Fruit fly (Drosophila melanogaster) whole organism, wandering third instar larva: ENCODE measurements around the gene TpnC25D.
A peak's percentile ranks its signal among the peaks of the same experiment; 100 is the strongest.

Experiments
- Abd-B ChIP-seq: fragments of >200 bp; optimal IDR thresholded peaks from 2 replicates; lab custom pipeline; 2017; ENCODE audit warnings: missing biosample characterization, missing genetic modification characterization
- CG32264 ChIP-seq: fragments of 200-800 bp; sonication (Bioruptor generic); optimal IDR thresholded peaks from 2 replicates; lab custom pipeline; 2016; ENCODE audit warnings: missing biosample characterization, missing genetic modification characterization
- CG9705 ChIP-seq: fragments of 200-800 bp; sonication (Bioruptor generic); optimal IDR thresholded peaks from 2 replicates; lab custom pipeline; 2018; ENCODE audit warnings: missing biosample characterization, mild to moderate bottlenecking, missing genetic modification characterization
- CrebA ChIP-seq: fragments of 200-800 bp; sonication (Bioruptor generic); optimal IDR thresholded peaks from 2 replicates; lab custom pipeline; 2016; ENCODE audit warnings: missing biosample characterization, mild to moderate bottlenecking, missing genetic modification characterization, borderline replicate concordance
- Dfd ChIP-seq: fragments of >200 bp; optimal IDR thresholded peaks from 2 replicates; lab custom pipeline; 2017; ENCODE audit warnings: missing biosample characterization, missing genetic modification characterization
- Dif ChIP-seq: fragments of 200-275, 200-300 bp; sonication (Bioruptor generic); optimal IDR thresholded peaks from 2 replicates; lab custom pipeline; 2018; ENCODE audit warnings: missing biosample characterization, missing genetic modification characterization; ENCODE audit not compliant: partially characterized antibody
- GATAd ChIP-seq: sonication (Bioruptor generic); optimal IDR thresholded peaks from 2 replicates; lab custom pipeline; 2016; ENCODE audit warnings: missing biosample characterization, missing genetic modification characterization
- HLH106 ChIP-seq: fragments of 200-800 bp; optimal IDR thresholded peaks from 3 replicates; lab custom pipeline; 2019; ENCODE audit warnings: missing biosample characterization, mild to moderate bottlenecking, missing genetic modification characterization, moderate library complexity
- Hnf4 ChIP-seq: fragments of 200-800 bp; sonication (Bioruptor generic); optimal IDR thresholded peaks from 2 replicates; lab custom pipeline; 2016; ENCODE audit warnings: missing biosample characterization, mild to moderate bottlenecking, missing genetic modification characterization
- Hr78 ChIP-seq: fragments of >200 bp; optimal IDR thresholded peaks from 2 replicates; lab custom pipeline; 2017; ENCODE audit warnings: missing biosample characterization, missing genetic modification characterization
- Hr83 ChIP-seq: fragments of 200-300 bp; sonication (Bioruptor generic); optimal IDR thresholded peaks from 2 replicates; lab custom pipeline; 2016; ENCODE audit warnings: missing biosample characterization, mild to moderate bottlenecking, missing genetic modification characterization, moderate library complexity; ENCODE audit not compliant: poor library complexity, severe bottlenecking
- Jra ChIP-seq: sonication (Bioruptor generic); optimal IDR thresholded peaks from 2 replicates; lab custom pipeline; 2016; ENCODE audit warnings: missing biosample characterization, missing genetic modification characterization
- Mio ChIP-seq: sonication (Bioruptor generic); optimal IDR thresholded peaks from 2 replicates; lab custom pipeline; 2016; ENCODE audit warnings: missing biosample characterization, missing genetic modification characterization
- Myc ChIP-seq: fragments of >200 bp; optimal IDR thresholded peaks from 2 replicates; lab custom pipeline; 2017
- N ChIP-seq: fragments of >200 bp; optimal IDR thresholded peaks from 2 replicates; lab custom pipeline; 2018; ENCODE audit warnings: missing biosample characterization, missing external identifiers, missing genetic modification characterization
- OdsH ChIP-seq: fragments of 200-800 bp; sonication (Bioruptor generic); optimal IDR thresholded peaks from 2 replicates; lab custom pipeline; 2016; ENCODE audit warnings: missing biosample characterization, mild to moderate bottlenecking, missing genetic modification characterization
- Rel ChIP-seq, 2 experiments: fragments of 200-800 bp; sonication (Bioruptor generic) in 1 of 2; optimal IDR thresholded peaks; 2 replicates in 1 of 2; 3 replicates in 1 of 2; lab custom pipeline; 2016 to 2019; ENCODE audit warnings: mild to moderate bottlenecking in 2 of 2, missing biosample characterization in 2 of 2, missing genetic modification characterization in 2 of 2, moderate library complexity in 1 of 2
- Sp1 ChIP-seq: fragments of 200-800 bp; sonication (Bioruptor generic); optimal IDR thresholded peaks from 3 replicates; lab custom pipeline; 2019; ENCODE audit warnings: missing biosample characterization, mild to moderate bottlenecking, missing genetic modification characterization, moderate library complexity
- Vsx2 ChIP-seq: fragments of 200-300, 225-300 bp; sonication (Bioruptor generic); optimal IDR thresholded peaks from 2 replicates; lab custom pipeline; 2018; ENCODE audit warnings: missing biosample characterization, missing genetic modification characterization; ENCODE audit not compliant: partially characterized antibody
- br ChIP-seq: fragments of 200-800 bp; sonication (Bioruptor generic); optimal IDR thresholded peaks from 2 replicates; lab custom pipeline; 2016; ENCODE audit warnings: missing biosample characterization, missing genetic modification characterization
- brk ChIP-seq: fragments of 200-800 bp; sonication (Bioruptor generic); optimal IDR thresholded peaks from 2 replicates; lab custom pipeline; 2016; ENCODE audit warnings: missing biosample characterization, mild to moderate bottlenecking, missing genetic modification characterization
- dl ChIP-seq, 2 experiments: fragments of 175-275, 200-275 bp in 1 of 2; fragments of 200-275 bp in 1 of 2; sonication (Bioruptor generic); optimal IDR thresholded peaks; lab custom pipeline; 2018; ENCODE audit warnings: mild to moderate bottlenecking in 2 of 2, missing biosample characterization in 2 of 2, missing genetic modification characterization in 2 of 2, moderate library complexity in 2 of 2; ENCODE audit not compliant: partially characterized antibody in 2 of 2, insufficient read depth in 1 of 2
- dmrt93B ChIP-seq: fragments of 200-800 bp; sonication (Bioruptor generic); optimal IDR thresholded peaks from 2 replicates; lab custom pipeline; 2018; ENCODE audit warnings: missing biosample characterization, mild to moderate bottlenecking, missing genetic modification characterization
- dsf ChIP-seq: sonication (Bioruptor generic); optimal IDR thresholded peaks from 2 replicates; lab custom pipeline; 2016; ENCODE audit warnings: missing biosample characterization, missing genetic modification characterization, borderline replicate concordance
- ey ChIP-seq: fragments of 200-800 bp; sonication (Bioruptor generic); optimal IDR thresholded peaks from 2 replicates; lab custom pipeline; 2016; ENCODE audit warnings: missing biosample characterization, missing genetic modification characterization
- foxo ChIP-seq, 2 experiments: fragments of 200-800 bp; sonication (Bioruptor generic); optimal IDR thresholded peaks; 2 replicates in 1 of 2; 3 replicates in 1 of 2; lab custom pipeline; 2016 to 2017; ENCODE audit warnings: missing biosample characterization in 2 of 2, missing genetic modification characterization in 2 of 2
- fru ChIP-seq: fragments of 200-800 bp; sonication (Bioruptor generic); optimal IDR thresholded peaks from 3 replicates; lab custom pipeline; 2016; ENCODE audit warnings: missing biosample characterization, mild to moderate bottlenecking, missing genetic modification characterization
- h ChIP-seq: fragments of 200-800 bp; sonication (Bioruptor generic); optimal IDR thresholded peaks from 3 replicates; lab custom pipeline; 2016; ENCODE audit warnings: missing biosample characterization, mild to moderate bottlenecking, missing genetic modification characterization
- jim ChIP-seq: fragments of 175-275, 200-325 bp; sonication (Bioruptor generic); optimal IDR thresholded peaks from 2 replicates; lab custom pipeline; 2016; ENCODE audit warnings: missing biosample characterization, mild to moderate bottlenecking, missing genetic modification characterization
- lola ChIP-seq: fragments of >200 bp; optimal IDR thresholded peaks from 2 replicates; lab custom pipeline; 2017; ENCODE audit warnings: missing biosample characterization, missing genetic modification characterization
- pan ChIP-seq: fragments of >200 bp; optimal IDR thresholded peaks from 2 replicates; lab custom pipeline; 2017
- psq ChIP-seq: fragments of 200-800 bp; sonication (Bioruptor generic); optimal IDR thresholded peaks from 3 replicates; lab custom pipeline; 2017; ENCODE audit warnings: missing biosample characterization, mild to moderate bottlenecking, missing genetic modification characterization, moderate library complexity
- rgr ChIP-seq: fragments of 200-800 bp; sonication (Bioruptor generic); optimal IDR thresholded peaks from 3 replicates; lab custom pipeline; 2016; ENCODE audit warnings: missing biosample characterization, mild to moderate bottlenecking, missing genetic modification characterization
- sage ChIP-seq: fragments of 200-800 bp; sonication (Bioruptor generic); optimal IDR thresholded peaks from 2 replicates; lab custom pipeline; 2016; ENCODE audit warnings: missing biosample characterization, mild to moderate bottlenecking, missing genetic modification characterization
- sv ChIP-seq: fragments of 200-800 bp; sonication (Bioruptor generic); optimal IDR thresholded peaks from 3 replicates; lab custom pipeline; 2016; ENCODE audit warnings: missing biosample characterization, missing genetic modification characterization
- tai ChIP-seq: sonication (Bioruptor generic); optimal IDR thresholded peaks from 2 replicates; lab custom pipeline; 2016; ENCODE audit warnings: missing biosample characterization, missing genetic modification characterization
- usp ChIP-seq: fragments of >200 bp; optimal IDR thresholded peaks from 2 replicates; lab custom pipeline; 2017; ENCODE audit warnings: missing biosample characterization, missing genetic modification characterization
- woc ChIP-seq: sonication (Bioruptor generic); optimal IDR thresholded peaks from 2 replicates; lab custom pipeline; 2016; ENCODE audit warnings: missing biosample characterization, mild to moderate bottlenecking, missing genetic modification characterization

Gene TpnC25D

DNA sequence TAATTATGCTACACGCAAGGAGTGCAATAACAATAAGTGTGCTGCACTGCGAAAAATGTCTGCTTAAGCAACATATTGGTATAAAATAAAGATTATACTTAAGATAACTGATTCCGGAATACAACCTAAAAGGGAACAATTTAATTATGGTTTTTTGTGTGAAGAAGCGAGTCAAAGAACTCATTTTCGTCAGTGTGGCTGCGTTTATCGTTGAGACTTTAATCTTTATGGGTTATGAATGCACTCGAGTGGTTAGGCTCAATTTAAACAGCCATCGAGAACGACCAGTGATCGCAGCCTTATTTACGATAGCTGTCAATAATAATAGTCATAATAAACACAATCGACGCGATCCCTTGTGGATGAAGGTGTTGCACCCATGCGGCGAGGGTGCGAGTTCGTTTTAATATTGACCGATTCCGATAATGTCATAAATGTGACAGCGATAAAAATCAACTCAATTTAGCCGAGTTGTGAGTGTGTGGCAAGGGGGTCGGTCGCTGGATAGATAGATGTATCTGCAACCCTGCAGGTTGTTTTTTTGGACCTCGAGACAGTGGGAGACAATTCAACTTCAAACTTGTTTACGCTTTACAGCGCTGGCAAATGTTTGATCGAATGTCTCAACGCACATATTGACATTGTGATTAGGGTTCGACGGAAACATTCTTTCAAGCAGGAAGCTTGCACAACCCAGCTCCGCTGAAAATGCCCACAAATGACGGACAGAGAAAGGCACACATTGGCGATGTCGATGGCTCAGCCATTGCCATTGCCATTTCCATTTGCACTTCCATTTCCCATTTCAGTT is 39.7 kb downstream of the TpnC25D start:
- no peak for TF ChIP-seq Hr78 (GFP tag; lab: Kevin White, UChicago)
- TF ChIP-seq brk (GFP tag; lab: Kevin White, UChicago), result peak; percentile 71
- peak; percentile 24 to 85 for TF ChIP-seq foxo (GFP tag; optimal IDR thresholded peaks at IDR 0.05; lab: Kevin White, UChicago)
- TF ChIP-seq Jra, result peak; percentile 25
- TF ChIP-seq lola (GFP tag; lab: Kevin White, UChicago), result no peak
- no peak for TF ChIP-seq pan (lab: Kevin White, UChicago)
- peak; percentile 60 for TF ChIP-seq sage (GFP tag; lab: Kevin White, UChicago)
- TF ChIP-seq Dif (GFP tag; lab: Kevin White, UChicago), result no peak
- no peak for TF ChIP-seq N
- peak; percentile 77 for TF ChIP-seq HLH106 (tag; lab: Kevin White, UChicago)
- TF ChIP-seq CG32264 (GFP tag; lab: Kevin White, UChicago), result no peak
- peak; percentile 3 for TF ChIP-seq GATAd (GFP tag; lab: Kevin White, UChicago)
- TF ChIP-seq Hr83 (GFP tag; lab: Kevin White, UChicago), result peak; percentile 92
- TF ChIP-seq CG9705 (GFP tag; lab: Kevin White, UChicago), result peak; percentile 19
- TF ChIP-seq fru, result peak; percentile 86
- no peak for TF ChIP-seq Vsx2 (GFP tag; lab: Kevin White, UChicago)
- TF ChIP-seq Myc (lab: Kevin White, UChicago), result no peak
- TF ChIP-seq br (GFP tag; lab: Kevin White, UChicago), result peak; percentile 76
- TF ChIP-seq woc (GFP tag; lab: Kevin White, UChicago), result peak; percentile 69
- no peak for TF ChIP-seq Mio (GFP tag; lab: Kevin White, UChicago)
- TF ChIP-seq Abd-B, result no peak
- TF ChIP-seq sv (GFP tag; lab: Kevin White, UChicago), result no peak
- TF ChIP-seq Hnf4, result peak; percentile 78
- TF ChIP-seq Dfd (GFP tag; lab: Kevin White, UChicago), result no peak
- peak; percentile 34 for TF ChIP-seq dmrt93B (GFP tag; lab: Kevin White, UChicago)
- TF ChIP-seq CrebA (GFP tag; lab: Kevin White, UChicago), result peak; percentile 80
- TF ChIP-seq h (GFP tag; lab: Kevin White, UChicago), result peak; percentile 95
- TF ChIP-seq ey (GFP tag; lab: Kevin White, UChicago), result peak; percentile 86
- TF ChIP-seq tai (GFP tag; lab: Kevin White, UChicago), result peak; percentile 78
- peak; percentile 68 for TF ChIP-seq psq (GFP tag; lab: Kevin White, UChicago)
- peak; percentile 35 for TF ChIP-seq jim
- TF ChIP-seq dsf, result peak; percentile 40
- TF ChIP-seq rgr, result peak; percentile 86
- peak; percentile 50 for TF ChIP-seq Rel (GFP tag; optimal IDR thresholded peaks at IDR 0.05; lab: Kevin White, UChicago)
- TF ChIP-seq Rel (tag; optimal IDR thresholded peaks at IDR 0.05; lab: Kevin White, UChicago), result peak; percentile 60
- TF ChIP-seq dl (GFP tag; optimal IDR thresholded peaks at IDR 0.05; lab: Kevin White, UChicago; ENCODE audit: insufficient read depth in 1 of 2, partially characterized antibody in 2 of 2), result no peak
- TF ChIP-seq usp (GFP tag; lab: Kevin White, UChicago), result no peak
- TF ChIP-seq OdsH, result peak; percentile 75
- TF ChIP-seq Sp1 (GFP tag; lab: Kevin White, UChicago), result peak; percentile 69

DNA sequence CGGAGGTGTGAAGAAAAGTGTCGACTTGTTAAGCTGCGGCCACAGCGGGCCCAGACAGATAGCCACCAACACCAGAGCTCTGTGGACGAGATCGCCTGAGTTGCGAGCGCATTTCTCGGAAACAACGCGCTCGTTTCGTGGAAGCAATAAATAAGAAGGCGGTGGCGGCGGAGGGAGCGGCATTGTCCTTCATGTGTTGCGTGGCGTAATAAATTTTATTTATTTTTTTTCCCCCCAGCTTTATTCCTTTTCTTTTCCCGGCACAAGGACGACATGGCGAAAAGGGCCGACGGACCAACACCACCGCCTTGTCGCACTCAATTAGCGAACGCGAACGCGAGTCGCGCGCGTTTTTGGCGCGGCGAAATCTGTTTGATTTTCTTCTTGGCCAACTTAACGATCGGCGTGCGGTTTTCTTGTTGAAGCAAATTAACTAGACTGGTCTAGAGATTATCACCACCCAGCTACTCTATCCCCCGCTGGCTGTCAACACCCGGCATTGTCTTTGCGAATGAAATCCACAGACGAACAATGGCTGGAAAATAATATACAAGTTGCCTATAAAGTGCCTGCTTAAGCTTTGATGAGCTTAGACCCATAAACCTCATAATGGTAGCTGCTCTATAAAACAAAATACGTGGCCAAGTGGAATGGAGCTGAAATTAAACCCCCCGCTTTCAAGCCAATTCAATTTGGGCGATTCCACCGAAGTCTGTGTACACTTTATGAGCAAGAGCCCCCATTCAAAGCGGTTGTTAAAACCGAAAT is 42.8 kb downstream of the TpnC25D start:
- TF ChIP-seq jim (no peak), Myc (lab: Kevin White, UChicago) (no peak), tai (GFP tag; lab: Kevin White, UChicago) (no peak), ey (GFP tag; lab: Kevin White, UChicago) (no peak)
